Worm (Caenorhabditis elegans): Measurements from ENCODE around the gene pot-2.

Gene pot-2

ce11 chrII:14495341-14495740 lies 28.6 kb upstream of the pot-2 start (continued):
- peak; percentile 40 for TF ChIP-seq mxl-3 (GFP tag; optimal IDR thresholded peaks at IDR 0.05)
- TF ChIP-seq nhr-102 (tag; optimal IDR thresholded peaks at IDR 0.05) = no peak
- TF ChIP-seq aha-1 (tag) = peak; percentile 96
- TF ChIP-seq zag-1 (tag; optimal IDR thresholded peaks at IDR 0.05) = no peak
- TF ChIP-seq arid-1 (GFP tag; conservative IDR thresholded peaks at IDR 0.05) = no peak
- no peak for TF ChIP-seq ceh-82 (tag; optimal IDR thresholded peaks at IDR 0.05)
- TF ChIP-seq hif-1 (tag; optimal IDR thresholded peaks at IDR 0.05) = peak; percentile 90 to 97
- peak in 1 of 2 experiments; percentile 13 for TF ChIP-seq lsy-2 (tag; optimal IDR thresholded peaks at IDR 0.05)
- no peak for TF ChIP-seq snpc-1.2 (GFP tag; IDR thresholded peaks at IDR 0.05)
- TF ChIP-seq ctbp-1 (GFP tag; IDR thresholded peaks at IDR 0.05) = no peak
- TF ChIP-seq nhr-237 (tag; optimal IDR thresholded peaks at IDR 0.05) = no peak
- no peak for TF ChIP-seq F44E2.7 (GFP tag; IDR thresholded peaks at IDR 0.05)
- no peak for TF ChIP-seq daf-16 (GFP tag; optimal IDR thresholded peaks at IDR 0.05)
- peak; percentile 0 for TF ChIP-seq daf-16 (tag; optimal IDR thresholded peaks at IDR 0.05)
- no peak for TF ChIP-seq F49E8.2 (tag; optimal IDR thresholded peaks at IDR 0.05; ENCODE audit: borderline replicate concordance)
- TF ChIP-seq dmd-9 (GFP tag; IDR thresholded peaks at IDR 0.05) = no peak
- TF ChIP-seq mep-1 (tag; optimal IDR thresholded peaks at IDR 0.05) = peak; percentile 38
- no peak for TF ChIP-seq ceh-28 (tag; optimal IDR thresholded peaks at IDR 0.05)
- no peak for TF ChIP-seq rbr-2 (tag; optimal IDR thresholded peaks at IDR 0.05)
- TF ChIP-seq nhr-48 (tag; optimal IDR thresholded peaks at IDR 0.05) = peak; percentile 20
- TF ChIP-seq lin-13 (GFP tag; optimal IDR thresholded peaks at IDR 0.05) = no peak
- no peak for TF ChIP-seq mdt-29 (GFP tag; IDR thresholded peaks at IDR 0.05)
- TF ChIP-seq daf-12 (tag; optimal IDR thresholded peaks at IDR 0.05) = no peak
- TF ChIP-seq ceh-44 (GFP tag; IDR thresholded peaks at IDR 0.05) = no peak
- TF ChIP-seq egl-43 (GFP tag; IDR thresholded peaks at IDR 0.05) = no peak

- TF ChIP-seq nhr-28 (tag; optimal IDR thresholded peaks at IDR 0.05) = peak; percentile 91
- TF ChIP-seq tra-1 (GFP tag; IDR thresholded peaks at IDR 0.05) = peak; percentile 90
- no peak for TF ChIP-seq ama-1 (optimal IDR thresholded peaks at IDR 0.05)
- TF ChIP-seq madf-5 (GFP tag; IDR thresholded peaks at IDR 0.05) = peak; percentile 78 to 88; a peak in 2 of 4 replicates
- TF ChIP-seq lin-39 (tag; optimal IDR thresholded peaks at IDR 0.05) = no peak
- no peak for TF ChIP-seq daf-12 (tag; optimal IDR thresholded peaks at IDR 0.05)
- TF ChIP-seq mdt-29 (GFP tag; IDR thresholded peaks at IDR 0.05) = peak; percentile 77; the same call in 1 of the 2 replicates
- peak; percentile 87 for TF ChIP-seq D1046.2 (GFP tag; IDR thresholded peaks at IDR 0.05)
- peak; percentile 60 for TF ChIP-seq mxl-2 (GFP tag; conservative IDR thresholded peaks at IDR 0.05)
- no peak for TF ChIP-seq ztf-11 (tag; optimal IDR thresholded peaks at IDR 0.05)
- TF ChIP-seq egl-43 (GFP tag; IDR thresholded peaks at IDR 0.05) = peak; percentile 97
- peak; percentile 83 for TF ChIP-seq spr-3 (GFP tag; optimal IDR thresholded peaks at IDR 0.05)
- peak; percentile 96 for TF ChIP-seq nhr-77 (tag; optimal IDR thresholded peaks at IDR 0.05)
- peak; percentile 81 for TF ChIP-seq snpc-1.2 (GFP tag; IDR thresholded peaks at IDR 0.05)
- peak; percentile 92 for TF ChIP-seq mes-2 (tag; optimal IDR thresholded peaks at IDR 0.05; ENCODE audit: poor library complexity, severe bottlenecking)
- TF ChIP-seq pqm-1 (tag; optimal IDR thresholded peaks at IDR 0.05) = peak; percentile 32
- TF ChIP-seq zag-1 (tag; optimal IDR thresholded peaks at IDR 0.05) = no peak
- no peak for TF ChIP-seq aly-2 (tag; optimal IDR thresholded peaks at IDR 0.05)
- TF ChIP-seq zip-2 (tag; optimal IDR thresholded peaks at IDR 0.05) = peak; percentile 41
- TF ChIP-seq zfp-2 (tag; optimal IDR thresholded peaks at IDR 0.05) = peak; percentile 69
- peak; percentile 71 for TF ChIP-seq php-3 (GFP tag; IDR thresholded peaks at IDR 0.05)
- peak; percentile 80 for TF ChIP-seq hlh-11 (tag; optimal IDR thresholded peaks at IDR 0.05)
- peak; percentile 92 for TF ChIP-seq unc-130 (GFP tag; optimal IDR thresholded peaks at IDR 0.05)
- peak; percentile 55 for TF ChIP-seq nhr-11 (tag; optimal IDR thresholded peaks at IDR 0.05)
- peak; percentile 61 for TF ChIP-seq ztf-7 (tag; optimal IDR thresholded peaks at IDR 0.05)
- TF ChIP-seq snpc-4 (tag; optimal IDR thresholded peaks at IDR 0.05) = peak; percentile 66
- peak; percentile 86 for TF ChIP-seq hmg-1.1 (GFP tag; IDR thresholded peaks at IDR 0.05)
- peak in 1 of 2 experiments; percentile 93 for TF ChIP-seq unc-62 (GFP tag; optimal IDR thresholded peaks at IDR 0.05 in 1 of 2)
- TF ChIP-seq unc-62 (tag; optimal IDR thresholded peaks at IDR 0.05) = no peak
- peak; percentile 79 for TF ChIP-seq madf-9 (GFP tag; conservative IDR thresholded peaks at IDR 0.05)
- TF ChIP-seq nhr-111 (GFP tag; optimal IDR thresholded peaks at IDR 0.05) = peak; percentile 83
- peak; percentile 92 for TF ChIP-seq F44E2.7 (GFP tag; IDR thresholded peaks at IDR 0.05)
- TF ChIP-seq hlh-30 (tag; optimal IDR thresholded peaks at IDR 0.05; ENCODE audit: insufficient read depth) = peak; percentile 81
Measured at ce11 chrII:14496809-14497208, 27.2 kb upstream of the pot-2 start.
